Fruit fly (Drosophila melanogaster): Measurements from ENCODE around the gene nudC.

DNA sequence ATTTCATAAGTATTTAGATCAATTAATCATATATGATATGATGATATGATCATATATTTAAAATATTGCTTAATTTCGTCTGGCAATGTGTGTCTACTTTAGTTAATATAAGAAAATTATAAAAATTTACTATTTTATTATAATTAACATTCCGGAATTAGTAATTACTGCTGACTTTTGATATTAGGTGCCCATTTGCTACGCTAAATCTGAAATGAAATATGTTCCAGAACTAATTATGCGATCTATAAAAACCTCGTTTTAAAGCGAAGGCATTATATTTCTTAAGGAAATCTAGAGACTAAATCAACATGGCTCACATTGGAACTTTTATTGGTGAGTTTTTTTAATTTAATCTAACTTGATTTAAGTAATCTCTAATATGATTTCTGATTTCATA is 49.6 kb upstream of the nudC start, which contains the start of gene CG42852:
- no peak for TF ChIP-seq CG3919 (GFP tag; optimal IDR thresholded peaks at IDR 0.05)
- no peak for TF ChIP-seq CG34406 (GFP tag; optimal IDR thresholded peaks at IDR 0.05)
- TF ChIP-seq CG6276 (GFP tag; optimal IDR thresholded peaks at IDR 0.05), result no peak

Measured in whole organism, prepupa.